Worm (Caenorhabditis elegans) whole organism, L1 larva: Measurements from ENCODE around the gene thn-1.
A peak's percentile ranks its signal among the peaks of the same experiment; 100 is the strongest.

Experiments used
- C16A3.4 ChIP-seq: fragments of 150-350 bp; optimal IDR thresholded peaks from 2 replicates; lab custom pipeline; 2014; ENCODE audit warnings: missing biosample characterization, missing genetic modification characterization
- C34B4.2 ChIP-seq: sonication (generic microtip); optimal IDR thresholded peaks from 2 replicates; lab custom pipeline; 2017; ENCODE audit warnings: mild to moderate bottlenecking, missing genetic modification characterization, missing compliant biosample characterization
- aha-1 ChIP-seq: fragments of 150-350 bp; optimal IDR thresholded peaks from 2 replicates; lab custom pipeline; 2014; ENCODE audit warnings: missing biosample characterization, missing genetic modification characterization
- aly-2 ChIP-seq: fragments of 150-350 bp; optimal IDR thresholded peaks from 2 replicates; lab custom pipeline; 2014; ENCODE audit warnings: missing biosample characterization, missing genetic modification characterization
- ama-1 ChIP-seq: fragments of 150-350 bp; optimal IDR thresholded peaks from 2 replicates; lab custom pipeline; 2014
- blmp-1 ChIP-seq: fragments of 150-350 bp; optimal IDR thresholded peaks from 2 replicates; lab custom pipeline; 2014; ENCODE audit warnings: missing biosample characterization, missing genetic modification characterization
- ceh-63 ChIP-seq: fragments of 200-800 bp; sonication (Bioruptor generic); optimal IDR thresholded peaks from 2 replicates; lab custom pipeline; 2018; ENCODE audit warnings: mild to moderate bottlenecking, missing genetic modification characterization, missing compliant biosample characterization
- ceh-8 ChIP-seq: fragments of 200-800 bp; sonication (Bioruptor generic); optimal IDR thresholded peaks from 2 replicates; lab custom pipeline; 2018; ENCODE audit warnings: mild to moderate bottlenecking, missing genetic modification characterization, moderate library complexity, missing compliant biosample characterization
- ceh-82 ChIP-seq, 3 experiments: fragments of 150-350 bp in 1 of 3; sonication (generic microtip) in 2 of 3; optimal IDR thresholded peaks; 2 replicates each; lab custom pipeline; 2014 to 2017; ENCODE audit warnings: missing biosample characterization in 3 of 3, missing genetic modification characterization in 3 of 3
- ces-1 ChIP-seq: fragments of 150-350 bp; optimal IDR thresholded peaks from 2 replicates; lab custom pipeline; 2014; ENCODE audit warnings: missing biosample characterization, missing genetic modification reagents, missing genetic modification characterization
- dpl-1 ChIP-seq, 3 experiments: fragments of 150-350 bp in 2 of 3; sonication (generic microtip) in 1 of 3; optimal IDR thresholded peaks; 2 replicates each; lab custom pipeline; 2014 to 2017; ENCODE audit warnings: missing biosample characterization in 3 of 3, missing genetic modification characterization in 3 of 3, missing genetic modification reagents in 3 of 3
- efl-1 ChIP-seq, 4 experiments: fragments of 150-350 bp; optimal IDR thresholded peaks in 3 of 4; peaks in 1 of 4; 1 replicate in 1 of 4; 2 replicates in 3 of 4; lab custom pipeline; 2014; ENCODE audit warnings: missing biosample characterization in 2 of 4, missing genetic modification characterization in 2 of 4, missing genetic modification reagents in 2 of 4
- egl-13 ChIP-seq: sonication (generic microtip); optimal IDR thresholded peaks from 2 replicates; lab custom pipeline; 2016; ENCODE audit warnings: missing genotype, missing genetic modification reagents, missing genetic modification characterization, missing compliant biosample characterization
- egl-27 ChIP-seq, 2 experiments: fragments of 150-350 bp in 1 of 2; sonication (generic microtip); optimal IDR thresholded peaks; 3 replicates each; lab custom pipeline; 2017 to 2018; ENCODE audit warnings: missing biosample characterization in 2 of 2, missing genetic modification characterization in 2 of 2, missing genetic modification reagents in 2 of 2
- elt-2 ChIP-seq: sonication (generic microtip); optimal IDR thresholded peaks from 2 replicates; lab custom pipeline; 2016; ENCODE audit warnings: missing genetic modification characterization, mild to moderate bottlenecking, inconsistent platforms, missing compliant biosample characterization, missing genetic modification reagents
- ets-5 ChIP-seq: fragments of 200-800 bp; sonication (Bioruptor generic); IDR thresholded peaks from 2 replicates; pipeline ENCODE4 v1.3.6; 2022; ENCODE audit warnings: missing genetic modification characterization, missing compliant biosample characterization
- fkh-10 ChIP-seq: sonication (generic microtip); optimal IDR thresholded peaks from 2 replicates; lab custom pipeline; 2017; ENCODE audit warnings: missing biosample characterization, missing genetic modification reagents, missing genetic modification characterization
- fos-1 ChIP-seq: fragments of 150-350 bp; optimal IDR thresholded peaks from 2 replicates; lab custom pipeline; 2014; ENCODE audit warnings: missing biosample characterization, missing genetic modification characterization
- hlh-17 ChIP-seq: fragments of 200-800 bp; sonication (Bioruptor generic); optimal IDR thresholded peaks from 2 replicates; lab custom pipeline; 2018; ENCODE audit warnings: missing genetic modification characterization, mild to moderate bottlenecking, missing compliant biosample characterization, moderate library complexity, borderline replicate concordance
- hlh-4 ChIP-seq: sonication (generic microtip); optimal IDR thresholded peaks from 2 replicates; lab custom pipeline; 2016; ENCODE audit warnings: mild to moderate bottlenecking, missing genetic modification characterization, missing compliant biosample characterization
- hpl-2 ChIP-seq: fragments of 150-350 bp; optimal IDR thresholded peaks from 2 replicates; lab custom pipeline; 2014; ENCODE audit warnings: missing biosample characterization, missing genetic modification reagents, missing genetic modification characterization
- jun-1 ChIP-seq: fragments of 150-350 bp; optimal IDR thresholded peaks from 2 replicates; lab custom pipeline; 2014; ENCODE audit warnings: missing biosample characterization, missing genetic modification reagents, missing genetic modification characterization
- lir-3 ChIP-seq: sonication (generic microtip); optimal IDR thresholded peaks from 2 replicates; lab custom pipeline; 2016; ENCODE audit warnings: mild to moderate bottlenecking, missing genetic modification characterization, moderate library complexity, missing compliant biosample characterization; ENCODE audit not compliant: poor library complexity
- mdl-1 ChIP-seq, 2 experiments: fragments of 150-350 bp; optimal IDR thresholded peaks; 2 replicates each; lab custom pipeline; 2014 to 2017; ENCODE audit warnings: missing biosample characterization in 2 of 2, missing genetic modification characterization in 2 of 2, inconsistent platforms in 1 of 2
- mef-2 ChIP-seq: fragments of 150-350 bp; optimal IDR thresholded peaks from 2 replicates; lab custom pipeline; 2014; ENCODE audit warnings: missing biosample characterization, missing genetic modification characterization
- mep-1 ChIP-seq: fragments of 150-350 bp; optimal IDR thresholded peaks from 2 replicates; lab custom pipeline; 2014; ENCODE audit warnings: missing biosample characterization, missing genetic modification characterization
- nhr-11 ChIP-seq: fragments of 150-350 bp; optimal IDR thresholded peaks from 2 replicates; lab custom pipeline; 2014; ENCODE audit warnings: missing biosample characterization, missing genetic modification characterization
- nhr-19 ChIP-seq: fragments of 200-800 bp; sonication (Bioruptor generic); conservative IDR thresholded peaks from 2 replicates; pipeline ENCODE4 v1.3.6; 2022; ENCODE audit warnings: missing genetic modification characterization, missing compliant biosample characterization
- nhr-20 ChIP-seq: sonication (generic microtip); optimal IDR thresholded peaks from 2 replicates; lab custom pipeline; 2016; ENCODE audit warnings: mild to moderate bottlenecking, missing genetic modification characterization, missing compliant biosample characterization
- nhr-237 ChIP-seq: fragments of 150-350 bp; optimal IDR thresholded peaks from 2 replicates; lab custom pipeline; 2014; ENCODE audit warnings: missing biosample characterization, missing genetic modification characterization
- nhr-47 ChIP-seq: sonication (generic microtip); optimal IDR thresholded peaks from 2 replicates; lab custom pipeline; 2016; ENCODE audit warnings: mild to moderate bottlenecking, missing genetic modification characterization, moderate library complexity, missing compliant biosample characterization
- nhr-71 ChIP-seq: sonication (generic microtip); optimal IDR thresholded peaks from 2 replicates; lab custom pipeline; 2016; ENCODE audit warnings: mild to moderate bottlenecking, missing genetic modification characterization, moderate library complexity, missing compliant biosample characterization
- nhr-77 ChIP-seq: fragments of 150-350 bp; optimal IDR thresholded peaks from 2 replicates; lab custom pipeline; 2014; ENCODE audit warnings: missing biosample characterization, missing genetic modification characterization
- nhr-85 ChIP-seq: sonication (generic microtip); peaks from one replicate; lab custom pipeline; 2016; ENCODE audit warnings: missing genetic modification characterization, inconsistent platforms, missing compliant biosample characterization
- nhr-90 ChIP-seq: sonication (generic microtip); optimal IDR thresholded peaks from 2 replicates; lab custom pipeline; 2016; ENCODE audit warnings: mild to moderate bottlenecking, missing genetic modification characterization, missing compliant biosample characterization; ENCODE audit not compliant: poor library complexity
- pqm-1 ChIP-seq: sonication (generic microtip); optimal IDR thresholded peaks from 3 replicates; lab custom pipeline; 2017; ENCODE audit warnings: missing biosample characterization, missing genetic modification characterization
- rnt-1 ChIP-seq: sonication (generic microtip); optimal IDR thresholded peaks from 2 replicates; lab custom pipeline; 2016; ENCODE audit warnings: mild to moderate bottlenecking, missing genetic modification characterization, moderate library complexity, missing compliant biosample characterization
- snpc-4 ChIP-seq: fragments of 150-350 bp; optimal IDR thresholded peaks from 2 replicates; lab custom pipeline; 2014; ENCODE audit warnings: missing biosample characterization, missing genetic modification characterization
- sox-4 ChIP-seq: sonication (generic microtip); optimal IDR thresholded peaks from 2 replicates; lab custom pipeline; 2016; ENCODE audit warnings: missing genetic modification characterization, missing compliant biosample characterization
- sup-37 ChIP-seq: fragments of 200-800 bp; sonication (Bioruptor generic); optimal IDR thresholded peaks from 2 replicates; lab custom pipeline; 2018; ENCODE audit warnings: mild to moderate bottlenecking, missing genetic modification characterization, missing compliant biosample characterization
- swsn-7 ChIP-seq: sonication (generic microtip); optimal IDR thresholded peaks from 2 replicates; lab custom pipeline; 2016; ENCODE audit warnings: missing genetic modification characterization, missing compliant biosample characterization
- unc-62 ChIP-seq: fragments of 150-350 bp; optimal IDR thresholded peaks from 2 replicates; lab custom pipeline; 2014; ENCODE audit warnings: missing biosample characterization, missing genetic modification reagents, missing genetic modification characterization
- unc-98 ChIP-seq: fragments of 200-800 bp; sonication (Bioruptor generic); IDR thresholded peaks from 2 replicates; pipeline ENCODE4 v1.3.6; 2022; ENCODE audit warnings: missing genetic modification characterization, missing compliant biosample characterization
- zag-1 ChIP-seq: fragments of 150-350 bp; optimal IDR thresholded peaks from 2 replicates; lab custom pipeline; 2014; ENCODE audit warnings: missing biosample characterization, missing genetic modification characterization
- zip-4 ChIP-seq: fragments of 200-800 bp; sonication (Bioruptor generic); optimal IDR thresholded peaks from 2 replicates; lab custom pipeline; 2018; ENCODE audit warnings: mild to moderate bottlenecking, missing genetic modification characterization, moderate library complexity, missing compliant biosample characterization
- ztf-11 ChIP-seq, 2 experiments: sonication (generic microtip); optimal IDR thresholded peaks; 2 replicates each; lab custom pipeline; 2016 to 2017; ENCODE audit warnings: missing genetic modification characterization in 2 of 2, missing biosample characterization in 1 of 2, missing compliant biosample characterization in 1 of 2
- ztf-4 ChIP-seq: fragments of 150-350 bp; optimal IDR thresholded peaks from 2 replicates; lab custom pipeline; 2014; ENCODE audit warnings: missing biosample characterization, missing genetic modification characterization

The thn-1 gene

DNA sequence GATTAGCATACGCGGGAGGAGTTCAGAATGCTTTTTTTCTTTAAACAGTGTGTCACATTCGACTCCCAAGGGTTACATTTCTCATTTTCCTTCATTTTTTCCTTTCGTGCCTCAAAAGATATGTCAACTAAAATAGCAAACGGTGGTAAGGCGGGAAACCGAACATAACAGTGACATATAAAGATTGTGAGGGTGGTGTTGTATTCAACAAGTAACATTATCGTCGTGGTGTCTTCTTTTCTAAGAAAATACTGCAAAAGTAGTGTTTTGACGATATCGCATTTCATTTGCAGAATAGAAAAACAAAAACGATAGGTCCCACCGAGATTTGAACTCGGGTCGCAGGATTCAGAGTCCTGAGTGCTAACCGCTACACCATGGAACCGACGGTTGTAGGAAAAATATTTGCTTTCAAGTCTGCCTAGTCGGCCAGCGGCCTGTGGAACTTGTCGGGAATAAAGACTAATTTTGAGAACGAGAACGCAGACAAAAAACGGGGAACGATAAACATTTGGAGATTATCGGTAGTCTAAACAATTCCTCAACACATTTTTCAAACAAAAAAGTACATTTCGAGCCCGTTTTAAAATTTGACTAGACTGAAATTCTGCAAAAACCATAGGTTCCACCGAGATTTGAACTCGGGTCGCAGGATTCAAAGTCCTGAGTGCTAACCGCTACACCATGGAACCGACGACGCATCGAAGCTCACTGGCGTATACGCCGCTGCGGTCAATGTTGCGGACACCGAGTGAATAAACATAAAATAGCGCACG lies 36.9 kb downstream of the thn-1 start (continued):
- TF ChIP-seq egl-13 (tag; lab: Kevin White, UChicago) (no peak), ces-1 (GFP tag; lab: Kevin White, UChicago) (no peak), C34B4.2 (tag; lab: Kevin White, UChicago) (no peak), ama-1 (no peak), sup-37 (GFP tag; lab: Kevin White, UChicago) (no peak), hlh-17 (GFP tag; lab: Kevin White, UChicago) (no peak), hlh-4 (tag; lab: Kevin White, UChicago) (no peak), ceh-63 (GFP tag; lab: Kevin White, UChicago) (no peak), efl-1 (optimal IDR thresholded peaks at IDR 0.05; lab: Kevin White, UChicago) (peak in 1 of 2 experiments; percentile 10), efl-1 (GFP tag; optimal IDR thresholded peaks at IDR 0.05 in 1 of 2; lab: Kevin White, UChicago) (peak in 1 of 2 experiments; percentile 87)

DNA sequence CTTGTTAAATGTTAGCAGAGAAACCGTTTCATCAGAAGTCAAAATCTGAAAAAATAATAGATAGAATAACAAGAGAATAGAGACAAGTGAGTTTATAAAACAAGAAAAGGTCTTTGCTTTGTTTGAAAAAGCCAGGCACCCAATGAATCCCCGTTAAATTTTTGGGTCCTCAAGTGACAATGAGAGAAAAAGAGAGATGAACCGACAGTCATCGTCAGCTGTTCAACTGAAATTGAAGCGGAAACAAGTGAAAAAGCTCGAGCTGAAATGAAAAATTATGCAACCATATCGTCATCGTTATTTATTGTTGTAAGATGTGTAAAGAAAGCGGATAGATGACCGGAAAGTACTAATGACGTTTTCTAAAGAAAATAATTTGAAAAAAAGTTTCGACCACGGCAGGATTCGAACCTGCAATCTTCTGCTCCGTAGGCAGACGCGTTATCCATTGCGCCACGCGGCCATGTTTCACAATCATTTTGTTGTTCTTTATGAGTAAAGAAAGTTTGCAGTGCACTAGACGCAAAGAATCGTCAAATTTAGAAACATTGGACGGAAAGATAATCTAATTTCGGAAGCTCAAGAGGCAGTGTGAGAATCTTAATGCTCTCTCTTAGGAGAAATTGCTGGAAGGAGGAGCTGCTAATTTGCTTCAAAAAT lies 37.8 kb downstream of the thn-1 start, which contains the start of gene F08G5.3:
Gene F08G5.3, minus strand, starts transcription at position 51 of the 660 bp plus-strand sequence.
- TF ChIP-seq mdl-1 (tag; optimal IDR thresholded peaks at IDR 0.05; lab: Kevin White, UChicago) (peak in 1 of 2 experiments; percentile 40), aly-2 (no peak), hpl-2 (GFP tag; lab: Kevin White, UChicago) (no peak), nhr-85 (tag; lab: Kevin White, UChicago) (peak; percentile 72), ets-5 (GFP tag; lab: Robert Waterston, UW) (no peak), blmp-1 (no peak), ztf-4 (tag; lab: Kevin White, UChicago) (no peak), dpl-1 (GFP tag; optimal IDR thresholded peaks at IDR 0.05; lab: Kevin White, UChicago) (peak in 2 of 3 experiments; percentile 16 to 27), snpc-4 (tag; lab: Kevin White, UChicago) (no peak), ces-1 (GFP tag; lab: Kevin White, UChicago) (no peak), unc-98 (0 out of 2 replicates have a peak, but pooled peaks have one; percentile 7), ceh-8 (GFP tag; lab: Kevin White, UChicago) (no peak), sox-4 (no peak), unc-62 (GFP tag; lab: Kevin White, UChicago) (no peak), aha-1 (tag; lab: Kevin White, UChicago) (no peak), egl-27 (tag; optimal IDR thresholded peaks at IDR 0.05; lab: Kevin White, UChicago) (no peak), ceh-82 (tag; optimal IDR thresholded peaks at IDR 0.05; lab: Kevin White, UChicago) (peak in 1 of 3 experiments; percentile 8), lir-3 (tag; lab: Kevin White, UChicago) (peak; percentile 27), nhr-47 (peak; percentile 49), rnt-1 (tag; lab: Kevin White, UChicago) (peak; percentile 4), mef-2 (tag; lab: Kevin White, UChicago) (peak; percentile 4), nhr-237 (tag; lab: Kevin White, UChicago) (no peak), nhr-20 (tag; lab: Kevin White, UChicago) (peak; percentile 50), nhr-77 (tag; lab: Kevin White, UChicago) (peak; percentile 28), fos-1 (no peak), mep-1 (tag; lab: Kevin White, UChicago) (peak; percentile 21), sup-37 (GFP tag; lab: Kevin White, UChicago) (no peak), nhr-11 (no peak), ztf-11 (tag; optimal IDR thresholded peaks at IDR 0.05; lab: Kevin White, UChicago) (no peak), nhr-71 (tag; lab: Kevin White, UChicago) (peak; percentile 65), swsn-7 (tag; lab: Kevin White, UChicago) (peak; percentile 34), elt-2 (peak; percentile 30), C16A3.4 (tag; lab: Kevin White, UChicago) (peak; percentile 41), zip-4 (GFP tag; lab: Kevin White, UChicago) (peak; percentile 18), nhr-90 (tag; lab: Kevin White, UChicago) (peak; percentile 57), jun-1 (tag; lab: Kevin White, UChicago) (no peak), fkh-10 (GFP tag; lab: Kevin White, UChicago) (no peak), C34B4.2 (tag; lab: Kevin White, UChicago) (no peak), zag-1 (tag; lab: Kevin White, UChicago) (no peak), nhr-19 (GFP tag; lab: Robert Waterston, UW) (peak; percentile 22; the same call in 1 of the 2 replicates), pqm-1 (no peak)
